Fruit fly (Drosophila melanogaster): Measurements from ENCODE around the gene CG7653.

- TF ChIP-seq dsf (GFP tag; optimal IDR thresholded peaks at IDR 0.05; ENCODE audit: borderline replicate concordance) (no peak), lola (GFP tag; optimal IDR thresholded peaks at IDR 0.05) (no peak), ey (GFP tag; optimal IDR thresholded peaks at IDR 0.05) (no peak), sv (GFP tag; optimal IDR thresholded peaks at IDR 0.05) (no peak), brk (GFP tag; optimal IDR thresholded peaks at IDR 0.05) (no peak), dl (GFP tag; optimal IDR thresholded peaks at IDR 0.05; ENCODE audit: insufficient read depth in 1 of 2, partially characterized antibody in 2 of 2) (no peak), usp (GFP tag; optimal IDR thresholded peaks at IDR 0.05) (no peak), dmrt93B (GFP tag; optimal IDR thresholded peaks at IDR 0.05) (no peak), sage (GFP tag; optimal IDR thresholded peaks at IDR 0.05) (no peak), CG9705 (GFP tag; optimal IDR thresholded peaks at IDR 0.05) (no peak), tai (GFP tag; optimal IDR thresholded peaks at IDR 0.05) (no peak)
Measured at dm6 chr2L:15865361-15865760, 14.6 kb downstream of the CG7653 start, which contains the start of gene CG42792.

Measured in whole organism, wandering third instar larva.